Fruit fly (Drosophila melanogaster): ENCODE results near the gene obst-E.
A peak's percentile ranks its signal among the peaks of the same experiment; 100 is the strongest.

The obst-E gene

dm6 chr2L:5778157-5778556 lies 12.2 kb upstream of the obst-E start (continued):
- no peak for TF ChIP-seq Usf (GFP tag; optimal IDR thresholded peaks at IDR 0.05)
- no peak for TF ChIP-seq C15 (GFP tag; IDR thresholded peaks at IDR 0.05)
- TF ChIP-seq Aef1 (GFP tag; IDR thresholded peaks at IDR 0.05), result no peak
- no peak for TF ChIP-seq kah (GFP tag; optimal IDR thresholded peaks at IDR 0.05)
- TF ChIP-seq bsh (GFP tag; optimal IDR thresholded peaks at IDR 0.05), result no peak
- TF ChIP-seq CG15073 (GFP tag; optimal IDR thresholded peaks at IDR 0.05), result no peak
- TF ChIP-seq ttk (GFP tag; IDR thresholded peaks at IDR 0.05), result no peak
- TF ChIP-seq zfh2 (GFP tag; optimal IDR thresholded peaks at IDR 0.05), result peak; percentile 17
- no peak for TF ChIP-seq CG10543 (GFP tag; optimal IDR thresholded peaks at IDR 0.05)
- TF ChIP-seq Stat92E (GFP tag; optimal IDR thresholded peaks at IDR 0.05), result no peak
- no peak for TF ChIP-seq Hey (tag; optimal IDR thresholded peaks at IDR 0.05)
- TF ChIP-seq CG30431 (GFP tag; optimal IDR thresholded peaks at IDR 0.05), result no peak
- no peak for TF ChIP-seq HHEX (GFP tag; optimal IDR thresholded peaks at IDR 0.05)
- TF ChIP-seq CG34422 (GFP tag; IDR thresholded peaks at IDR 0.05), result no peak
- no peak for TF ChIP-seq CG14965 (GFP tag; optimal IDR thresholded peaks at IDR 0.05; ENCODE audit: borderline replicate concordance)
- TF ChIP-seq Dad (GFP tag; optimal IDR thresholded peaks at IDR 0.05), result no peak
- TF ChIP-seq toy (GFP tag; IDR thresholded peaks at IDR 0.05), result no peak
- no peak for TF ChIP-seq CG2889 (GFP tag; IDR thresholded peaks at IDR 0.05)
- TF ChIP-seq mam (GFP tag; optimal IDR thresholded peaks at IDR 0.05), result peak; percentile 1
- no peak for TF ChIP-seq slp2 (GFP tag; optimal IDR thresholded peaks at IDR 0.05)
- TF ChIP-seq CG4328 (GFP tag; optimal IDR thresholded peaks at IDR 0.05), result no peak
- TF ChIP-seq pzg (GFP tag; optimal IDR thresholded peaks at IDR 0.05), result no peak
- no peak for TF ChIP-seq Sry-δ (GFP tag; optimal IDR thresholded peaks at IDR 0.05)
- no peak for TF ChIP-seq CG9437 (GFP tag; optimal IDR thresholded peaks at IDR 0.05)
- TF ChIP-seq Ssrp (tag; optimal IDR thresholded peaks at IDR 0.05), result no peak
- TF ChIP-seq CG2202 (tag; optimal IDR thresholded peaks at IDR 0.05), result no peak
- peak; percentile 60 for TF ChIP-seq CG16813 (GFP tag; IDR thresholded peaks at IDR 0.05; ENCODE audit: partially characterized antibody)
- TF ChIP-seq Nf-YC (tag; optimal IDR thresholded peaks at IDR 0.05), result no peak
- TF ChIP-seq CG11085 (GFP tag; IDR thresholded peaks at IDR 0.05), result no peak
- TF ChIP-seq jing (GFP tag; optimal IDR thresholded peaks at IDR 0.05), result no peak
- no peak for TF ChIP-seq wdn (GFP tag; IDR thresholded peaks at IDR 0.05)
- TF ChIP-seq Ptx1 (GFP tag; IDR thresholded peaks at IDR 0.05), result no peak
- no peak for TF ChIP-seq cato (GFP tag; optimal IDR thresholded peaks at IDR 0.05; ENCODE audit: borderline replicate concordance)
- peak; percentile 17 for TF ChIP-seq Fer3 (tag; optimal IDR thresholded peaks at IDR 0.05)
- no peak for TF ChIP-seq ro (GFP tag; IDR thresholded peaks at IDR 0.05)
- TF ChIP-seq CG2678 (tag; optimal IDR thresholded peaks at IDR 0.05), result peak; percentile 50
- TF ChIP-seq shn (GFP tag; optimal IDR thresholded peaks at IDR 0.05), result no peak
- no peak for TF ChIP-seq nerfin-1 (tag; optimal IDR thresholded peaks at IDR 0.05)
- no peak for TF ChIP-seq NfI (GFP tag; optimal IDR thresholded peaks at IDR 0.05)
- TF ChIP-seq CG1602 (GFP tag; optimal IDR thresholded peaks at IDR 0.05), result no peak
- no peak for TF ChIP-seq chif (GFP tag; optimal IDR thresholded peaks at IDR 0.05)
- TF ChIP-seq Hr51 (GFP tag; optimal IDR thresholded peaks at IDR 0.05), result peak in 1 of 2 experiments; percentile 11
- no peak for TF ChIP-seq Ets65A (GFP tag)
- TF ChIP-seq slou (GFP tag; optimal IDR thresholded peaks at IDR 0.05), result no peak
- no peak for TF ChIP-seq Fer2 (tag; optimal IDR thresholded peaks at IDR 0.05)
- TF ChIP-seq Nf-YA (GFP tag; IDR thresholded peaks at IDR 0.05), result no peak
- no peak; the same call in 1 of the 2 replicates for TF ChIP-seq amos (GFP tag; IDR thresholded peaks at IDR 0.05; ENCODE audit: partially characterized antibody)
- no peak for TF ChIP-seq CG12299 (tag; optimal IDR thresholded peaks at IDR 0.05)
- no peak for TF ChIP-seq CG10321 (GFP tag; IDR thresholded peaks at IDR 0.05)
- TF ChIP-seq CG6689 (GFP tag; IDR thresholded peaks at IDR 0.05), result no peak
- TF ChIP-seq Dfd (GFP tag; optimal IDR thresholded peaks at IDR 0.05), result no peak

Measured in whole organism, embryonic.